Worm (Caenorhabditis elegans) whole organism, midembryonic: ENCODE measurements around the gene madd-3.

ENCODE experiments used
- T22C8.4 ChIP-seq: fragments of 200-800 bp; sonication (Bioruptor generic); IDR thresholded peaks from 2 replicates; pipeline ENCODE4 v1.3.6; 2022; ENCODE audit warnings: missing genetic modification characterization, missing compliant biosample characterization
- cog-1 ChIP-seq: sonication (generic microtip); optimal IDR thresholded peaks from 2 replicates; lab custom pipeline; 2016; ENCODE audit warnings: missing genetic modification characterization, missing compliant biosample characterization
- flt-1 ChIP-seq: fragments of 200-800 bp; sonication (Bioruptor generic); IDR thresholded peaks from 2 replicates; pipeline ENCODE4 v1.3.6; 2022; ENCODE audit warnings: missing genetic modification characterization, missing compliant biosample characterization
- klf-2 ChIP-seq: fragments of 200-800 bp; sonication (Bioruptor generic); conservative IDR thresholded peaks from 2 replicates; pipeline ENCODE4 v1.3.6; 2022; ENCODE audit warnings: missing genetic modification reagents, missing genetic modification characterization, missing compliant biosample characterization
- med-1 ChIP-seq: sonication (generic microtip); optimal IDR thresholded peaks from 2 replicates; lab custom pipeline; 2017; ENCODE audit warnings: missing genetic modification characterization, mild to moderate bottlenecking, missing compliant biosample characterization, antibody characterized with exemption, missing genetic modification reagents; ENCODE audit not compliant: insufficient read depth
- ref-1 ChIP-seq: fragments of 200-800 bp; sonication (Bioruptor generic); conservative IDR thresholded peaks from 2 replicates; pipeline ENCODE4 v1.3.6; 2022; ENCODE audit warnings: missing genetic modification reagents, missing genetic modification characterization, missing compliant biosample characterization
- tab-1 ChIP-seq: fragments of 200-800 bp; sonication (Bioruptor generic); IDR thresholded peaks from 2 replicates; pipeline ENCODE4 v1.3.6; 2022; ENCODE audit warnings: missing genetic modification characterization, missing compliant biosample characterization
- ztf-23 ChIP-seq: fragments of 200-800 bp; sonication (Bioruptor generic); IDR thresholded peaks from 2 replicates; pipeline ENCODE4 v1.3.6; 2022; ENCODE audit warnings: missing genetic modification reagents, missing genetic modification characterization, missing compliant biosample characterization
- ztf-29 ChIP-seq: fragments of 200-800 bp; sonication (Bioruptor generic); IDR thresholded peaks from 2 replicates; pipeline ENCODE4 v1.3.6; 2022; ENCODE audit warnings: missing genetic modification reagents, missing genetic modification characterization, missing compliant biosample characterization

madd-3 gene

DNA sequence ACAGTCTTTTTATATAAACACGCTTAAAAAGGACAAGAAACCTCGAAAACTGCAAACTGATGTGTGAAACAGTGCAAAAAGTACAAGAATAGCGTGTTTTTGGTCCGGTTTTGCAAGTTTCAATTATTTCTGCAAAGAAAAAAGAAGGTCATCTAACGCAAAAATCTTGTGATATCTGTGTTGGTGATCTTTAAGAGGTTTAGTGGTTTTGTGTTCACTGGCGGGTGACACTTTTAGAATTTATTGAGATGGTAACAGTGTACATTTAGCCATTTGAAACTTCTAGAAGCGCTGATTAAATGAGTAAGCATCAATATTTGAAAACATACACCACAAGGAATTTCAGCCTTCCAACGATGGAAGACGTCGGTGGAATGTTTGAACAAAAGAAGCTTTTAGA is 26.3 kb upstream of the madd-3 start:
- TF ChIP-seq T22C8.4 (GFP tag; lab: Robert Waterston, UW): no peak
- no peak for TF ChIP-seq flt-1 (GFP tag; lab: Robert Waterston, UW)
- no peak for TF ChIP-seq klf-2 (GFP tag; lab: Robert Waterston, UW)
- no peak for TF ChIP-seq ref-1
- no peak for TF ChIP-seq ztf-29
- TF ChIP-seq cog-1: no peak
- TF ChIP-seq med-1 (GFP tag; lab: Kevin White, UChicago): no peak

DNA sequence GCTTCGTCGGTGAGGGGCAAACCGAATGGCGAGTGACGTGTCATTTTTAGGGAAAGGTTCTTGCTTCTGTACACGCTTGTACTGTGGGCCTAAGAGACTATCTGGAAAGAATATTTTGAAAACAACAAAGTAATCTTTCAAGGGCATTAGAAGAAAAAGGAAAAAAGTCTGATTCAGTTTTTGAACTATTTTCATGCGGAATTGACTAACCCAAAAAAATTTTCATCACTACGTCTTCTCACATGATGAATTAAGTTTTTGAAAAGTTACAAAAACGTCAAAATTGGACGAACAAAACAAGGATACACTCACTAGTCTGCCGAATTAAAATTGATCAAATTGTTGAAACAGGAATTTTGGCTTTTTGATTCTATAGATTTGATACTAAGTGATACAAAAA is 23.8 kb upstream of the madd-3 start, which contains the start of gene C11H1.9:
C11H1.9 (minus strand) TSS at position 101 of the 400 bp plus-strand sequence.
- TF ChIP-seq ztf-23 (GFP tag; lab: Robert Waterston, UW) (no peak), klf-2 (GFP tag; lab: Robert Waterston, UW) (no peak)

DNA sequence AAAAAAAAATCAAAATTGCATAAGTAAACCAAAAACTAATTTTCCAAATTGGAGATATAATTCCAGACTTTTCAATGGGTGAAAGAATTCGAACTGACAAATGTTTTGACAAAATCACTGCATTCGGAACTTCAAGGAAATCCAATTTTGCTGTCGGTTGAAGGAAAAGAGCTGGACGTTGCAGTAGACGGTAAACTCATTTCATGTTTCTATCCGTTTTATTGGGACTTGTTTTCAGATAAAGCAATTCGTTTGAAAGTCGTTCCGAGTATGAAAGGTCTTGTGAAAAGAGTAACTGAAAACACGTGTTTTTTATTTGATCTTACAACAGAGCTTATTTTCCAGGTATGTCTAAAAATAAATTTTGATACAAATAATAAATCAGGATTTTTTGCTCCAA is 19.7 kb upstream of the madd-3 start:
- TF ChIP-seq ref-1 (no peak), tab-1 (GFP tag; lab: Robert Waterston, UW) (no peak), ztf-29 (no peak)

DNA sequence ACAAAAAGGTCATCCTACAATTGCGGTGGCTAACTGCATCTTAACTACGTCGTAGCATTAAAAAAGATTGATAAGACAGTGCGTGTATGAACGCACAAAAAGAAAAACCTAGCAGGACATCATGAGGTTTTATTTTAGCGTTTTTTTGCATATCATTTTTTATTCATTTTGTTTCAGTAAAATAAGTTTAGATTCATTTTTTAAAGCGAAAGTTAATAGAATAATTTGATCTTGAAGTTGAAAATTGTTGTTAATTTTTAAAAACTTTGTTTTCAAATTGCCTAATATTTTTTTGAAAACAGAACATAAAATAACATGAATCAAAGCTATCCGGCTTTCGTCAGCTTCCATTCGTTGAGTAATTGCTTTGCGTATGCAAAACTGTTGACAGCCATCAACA is 17.2 kb upstream of the madd-3 start, which contains the start of gene prx-1:
prx-1 (plus strand) TSS at position 301 of the 400 bp plus-strand sequence.
- TF ChIP-seq med-1 (GFP tag; lab: Kevin White, UChicago) (no peak), klf-2 (GFP tag; lab: Robert Waterston, UW) (no peak), tab-1 (GFP tag; lab: Robert Waterston, UW) (no peak), cog-1 (no peak), ztf-29 (no peak), ztf-23 (GFP tag; lab: Robert Waterston, UW) (no peak), T22C8.4 (GFP tag; lab: Robert Waterston, UW) (no peak), flt-1 (GFP tag; lab: Robert Waterston, UW) (no peak), ref-1 (no peak)

DNA sequence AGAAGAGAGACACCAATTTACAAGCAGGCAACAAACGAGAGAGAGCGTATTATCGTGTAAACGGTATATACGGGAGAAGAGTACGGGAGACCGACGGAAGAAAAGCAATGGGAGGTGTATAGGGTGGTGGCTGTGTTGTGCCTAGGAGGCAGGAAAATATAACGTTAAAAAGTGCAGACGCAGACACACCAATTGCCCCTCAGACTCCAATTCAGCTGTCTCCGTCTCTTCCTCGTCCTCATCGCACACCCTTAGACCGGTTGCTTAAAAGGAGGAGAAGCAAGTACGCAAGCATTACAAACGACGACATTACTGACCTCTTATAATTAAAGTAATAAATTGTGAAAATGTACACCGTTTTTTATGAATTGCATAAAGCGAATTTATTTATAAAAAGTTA is 16.0 kb upstream of the madd-3 start:
- TF ChIP-seq ztf-23 (GFP tag; lab: Robert Waterston, UW): no peak
- peak; percentile 44; the same call in 1 of the 2 replicates for TF ChIP-seq ztf-29
- TF ChIP-seq ref-1: no peak
- no peak for TF ChIP-seq med-1 (GFP tag; lab: Kevin White, UChicago)
- TF ChIP-seq cog-1: peak; percentile 79
- TF ChIP-seq klf-2 (GFP tag; lab: Robert Waterston, UW): 0 out of 2 replicates have a peak, but pooled peaks have one; percentile 5
- TF ChIP-seq flt-1 (GFP tag; lab: Robert Waterston, UW): 0 out of 2 replicates have a peak, but pooled peaks have one; percentile 48
- TF ChIP-seq tab-1 (GFP tag; lab: Robert Waterston, UW): 0 out of 2 replicates have a peak, but pooled peaks have one; percentile 64
- TF ChIP-seq T22C8.4 (GFP tag; lab: Robert Waterston, UW): no peak

DNA sequence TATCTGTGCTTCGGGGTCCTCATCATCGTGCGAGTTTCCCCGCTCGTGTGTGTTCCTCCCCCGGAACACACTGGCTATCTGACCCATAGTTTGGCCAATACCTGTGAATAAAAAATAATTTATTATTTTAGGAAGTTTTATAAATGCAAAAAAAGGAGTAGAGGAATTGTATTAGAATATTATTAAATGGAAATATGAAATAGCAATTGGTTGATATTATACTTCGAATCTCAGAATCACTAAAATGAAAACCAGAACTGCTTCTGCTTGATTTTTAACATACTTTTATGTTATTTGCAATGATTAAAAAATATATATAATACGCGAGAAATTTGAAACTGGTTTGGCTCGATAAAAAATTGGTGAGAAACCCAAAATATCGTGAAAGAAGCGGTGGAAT is 15.1 kb upstream of the madd-3 start, which contains the start of gene mgrn-1:
mgrn-1 (minus strand) TSS at position 101 of the 400 bp plus-strand sequence.
- TF ChIP-seq T22C8.4 (GFP tag; lab: Robert Waterston, UW) (no peak), klf-2 (GFP tag; lab: Robert Waterston, UW) (no peak), ztf-29 (no peak), ref-1 (no peak), tab-1 (GFP tag; lab: Robert Waterston, UW) (no peak), cog-1 (no peak), ztf-23 (GFP tag; lab: Robert Waterston, UW) (no peak), flt-1 (GFP tag; lab: Robert Waterston, UW) (no peak), med-1 (GFP tag; lab: Kevin White, UChicago) (no peak)

DNA sequence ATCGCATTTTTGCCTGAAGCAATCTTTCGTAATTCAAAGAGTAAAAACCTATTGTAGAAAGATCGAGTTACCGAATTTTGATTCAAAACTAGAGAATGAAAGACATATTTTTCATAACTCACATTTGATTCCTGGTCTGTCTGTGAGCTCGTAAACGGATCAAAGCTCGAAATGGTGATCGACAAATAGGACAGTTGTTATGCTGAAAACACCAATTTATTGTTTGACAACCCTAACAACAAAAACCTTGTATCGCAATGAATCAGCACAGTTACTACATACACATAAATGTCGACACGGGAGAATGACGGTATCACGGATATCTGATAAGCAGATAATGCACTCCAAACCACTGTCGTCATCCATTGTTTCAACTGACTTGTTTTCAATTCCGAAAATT is 13.2 kb upstream of the madd-3 start:
- TF ChIP-seq flt-1 (GFP tag; lab: Robert Waterston, UW): no peak
- no peak for TF ChIP-seq ref-1
- no peak for TF ChIP-seq tab-1 (GFP tag; lab: Robert Waterston, UW)

DNA sequence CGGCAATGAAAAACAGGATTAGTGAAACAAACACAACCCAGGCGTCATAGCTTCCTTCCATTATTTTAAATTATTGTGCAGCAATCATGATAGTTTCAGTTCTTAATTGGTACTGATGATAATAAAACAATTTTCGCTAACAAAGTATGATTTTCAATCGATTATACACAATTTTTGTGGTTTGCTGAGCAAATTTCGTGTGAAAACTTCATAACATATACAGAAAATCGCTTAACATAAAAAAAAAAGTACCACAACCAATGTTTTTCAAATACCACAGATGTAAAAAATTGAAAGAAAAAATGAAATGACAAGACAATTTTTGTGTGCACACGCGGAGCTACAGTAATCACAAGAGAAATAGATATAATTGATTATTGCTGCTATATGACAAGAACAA is 11.2 kb upstream of the madd-3 start, which contains the start of gene gphr-2:
gphr-2 (minus strand) TSS at position 101 of the 400 bp plus-strand sequence.
- TF ChIP-seq med-1 (GFP tag; lab: Kevin White, UChicago) (no peak), cog-1 (no peak), flt-1 (GFP tag; lab: Robert Waterston, UW) (no peak), ztf-23 (GFP tag; lab: Robert Waterston, UW) (no peak), klf-2 (GFP tag; lab: Robert Waterston, UW) (no peak), ztf-29 (no peak), ref-1 (no peak), tab-1 (GFP tag; lab: Robert Waterston, UW) (no peak), T22C8.4 (GFP tag; lab: Robert Waterston, UW) (no peak)

DNA sequence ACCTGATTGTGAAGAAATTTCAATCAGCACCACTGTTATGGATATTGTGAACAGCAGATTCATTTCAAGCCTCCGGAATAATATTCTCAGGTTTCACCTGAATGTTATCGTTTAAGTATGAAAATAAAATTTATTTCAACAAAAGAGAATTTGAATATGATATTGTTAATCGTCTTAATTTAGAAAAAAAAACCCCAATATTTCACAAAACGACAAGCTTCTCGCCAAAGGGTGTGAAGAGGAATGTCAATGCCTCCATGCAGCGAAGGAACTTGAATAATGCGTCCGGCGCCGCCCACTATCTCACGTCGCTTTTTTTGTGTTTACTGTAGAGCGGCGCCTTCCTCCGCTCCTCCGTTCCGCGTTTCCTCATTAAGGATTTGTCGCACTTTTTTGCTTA is 6.6 kb upstream of the madd-3 start, which contains the start of gene C11H1.5:
C11H1.5 (minus strand) TSS at position 101 of the 400 bp plus-strand sequence.
- no peak for TF ChIP-seq klf-2 (GFP tag; lab: Robert Waterston, UW)
- TF ChIP-seq flt-1 (GFP tag; lab: Robert Waterston, UW): no peak
- TF ChIP-seq ztf-29: no peak
- no peak for TF ChIP-seq ref-1
- no peak for TF ChIP-seq T22C8.4 (GFP tag; lab: Robert Waterston, UW)
- no peak for TF ChIP-seq tab-1 (GFP tag; lab: Robert Waterston, UW)
- TF ChIP-seq ztf-23 (GFP tag; lab: Robert Waterston, UW): no peak
- no peak for TF ChIP-seq cog-1
- no peak for TF ChIP-seq med-1 (GFP tag; lab: Kevin White, UChicago)

DNA sequence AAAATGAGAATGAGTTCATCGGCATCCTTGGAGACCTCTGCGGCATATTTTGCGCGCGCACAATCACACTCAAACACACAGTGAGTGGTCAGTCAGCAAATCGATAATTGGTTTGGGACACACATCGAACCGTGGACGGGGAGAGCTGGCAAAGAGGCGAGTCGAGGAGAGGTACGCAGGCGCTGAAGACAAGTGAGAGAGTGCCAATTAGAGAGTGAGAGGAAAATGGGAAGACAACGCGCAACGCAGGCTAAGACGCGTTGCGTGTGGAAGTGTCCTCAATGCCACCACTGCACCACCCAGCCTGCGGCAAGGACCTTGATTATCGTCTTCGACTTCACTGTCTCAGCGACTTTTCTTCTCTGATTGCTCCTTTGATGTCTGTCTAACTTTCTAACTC is 750 bp upstream of the madd-3 start:
- TF ChIP-seq ztf-29 (no peak), klf-2 (GFP tag; lab: Robert Waterston, UW) (no peak), cog-1 (peak; percentile 24), med-1 (GFP tag; lab: Kevin White, UChicago) (no peak), ref-1 (no peak), T22C8.4 (GFP tag; lab: Robert Waterston, UW) (peak; percentile 93), ztf-23 (GFP tag; lab: Robert Waterston, UW) (0 out of 2 replicates have a peak, but pooled peaks have one; percentile 17), flt-1 (GFP tag; lab: Robert Waterston, UW) (peak; percentile 82)
